Worm (Caenorhabditis elegans) whole organism, L1 larva: Measurements from ENCODE around the gene Y43F8B.3.

ENCODE experiments used
- aly-2 ChIP-seq: fragments of 150-350 bp; optimal IDR thresholded peaks from 2 replicates; lab custom pipeline; 2014; ENCODE audit warnings: missing biosample characterization, missing genetic modification characterization
- blmp-1 ChIP-seq: fragments of 150-350 bp; optimal IDR thresholded peaks from 2 replicates; lab custom pipeline; 2014; ENCODE audit warnings: missing biosample characterization, missing genetic modification characterization
- ceh-82 ChIP-seq, 3 experiments: fragments of 150-350 bp in 1 of 3; sonication (generic microtip) in 2 of 3; optimal IDR thresholded peaks; 2 replicates each; lab custom pipeline; 2014 to 2017; ENCODE audit warnings: missing biosample characterization in 3 of 3, missing genetic modification characterization in 3 of 3
- swsn-7 ChIP-seq: sonication (generic microtip); optimal IDR thresholded peaks from 2 replicates; lab custom pipeline; 2016; ENCODE audit warnings: missing genetic modification characterization, missing compliant biosample characterization
- unc-98 ChIP-seq: fragments of 200-800 bp; sonication (Bioruptor generic); IDR thresholded peaks from 2 replicates; pipeline ENCODE4 v1.3.6; 2022; ENCODE audit warnings: missing genetic modification characterization, missing compliant biosample characterization

DNA sequence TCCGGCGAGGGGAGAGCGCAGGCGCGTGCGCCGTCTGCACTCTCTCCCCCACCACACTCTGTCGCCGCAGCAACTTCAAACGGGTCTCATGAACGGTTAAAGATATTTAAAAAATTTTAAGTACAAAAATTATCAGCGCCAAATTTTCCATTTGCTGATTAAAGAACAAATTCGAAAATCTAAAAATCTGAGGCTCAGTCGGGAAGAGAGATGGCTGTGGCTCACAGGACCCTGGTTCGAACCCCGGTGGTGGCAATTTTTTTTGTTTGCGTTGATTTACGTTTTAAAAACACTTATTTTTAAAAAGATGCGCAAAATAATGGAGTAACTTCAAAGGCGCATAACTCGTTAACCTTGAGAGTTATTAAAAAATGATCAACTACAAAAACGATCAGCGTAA is 5.8 kb upstream of the Y43F8B.3 start:
- TF ChIP-seq aly-2 (tag; lab: Kevin White, UChicago) (no peak), unc-98 (no peak), swsn-7 (tag; lab: Kevin White, UChicago) (no peak), ceh-82 (tag; optimal IDR thresholded peaks at IDR 0.05; lab: Kevin White, UChicago) (no peak), blmp-1 (tag; lab: Kevin White, UChicago) (no peak)
